Worm (Caenorhabditis elegans): ENCODE measurements around the gene egas-4.
A peak's percentile ranks its signal among the peaks of the same experiment; 100 is the strongest.

egas-4 gene

ce11 chrIV:7506711-7507110 is 9.1 kb upstream of the egas-4 start:
- no peak for TF ChIP-seq lsy-2 (tag; optimal IDR thresholded peaks at IDR 0.05)

ce11 chrIV:7505866-7506488 is 8.3 kb upstream of the egas-4 start:
- TF ChIP-seq ama-1 (optimal IDR thresholded peaks at IDR 0.05) (peak; percentile 78), nhr-129 (tag; optimal IDR thresholded peaks at IDR 0.05) (peak; percentile 74), sma-9 (GFP tag; optimal IDR thresholded peaks at IDR 0.05) (peak; percentile 66), sma-9 (tag; optimal IDR thresholded peaks at IDR 0.05) (no peak), nhr-6 (tag; optimal IDR thresholded peaks at IDR 0.05) (peak; percentile 53), lsy-2 (tag; optimal IDR thresholded peaks at IDR 0.05) (peak in 1 of 2 experiments; percentile 33), C34F6.9 (tag; optimal IDR thresholded peaks at IDR 0.05) (no peak), unc-39 (tag; optimal IDR thresholded peaks at IDR 0.05) (no peak), mbf-1 (tag; optimal IDR thresholded peaks at IDR 0.05) (no peak), ztf-4 (tag; optimal IDR thresholded peaks at IDR 0.05) (peak; percentile 12), Y55F3AM.14 (GFP tag; optimal IDR thresholded peaks at IDR 0.05) (no peak), sma-3 (GFP tag; optimal IDR thresholded peaks at IDR 0.05) (peak; percentile 30), dmd-4 (tag; optimal IDR thresholded peaks at IDR 0.05) (no peak), R02D3.7 (tag; optimal IDR thresholded peaks at IDR 0.05) (no peak), lin-13 (GFP tag; optimal IDR thresholded peaks at IDR 0.05) (peak; percentile 13), fos-1 (tag; optimal IDR thresholded peaks at IDR 0.05) (peak; percentile 14), nhr-25 (tag; optimal IDR thresholded peaks at IDR 0.05) (peak; percentile 23), ZK546.5 (tag; optimal IDR thresholded peaks at IDR 0.05) (no peak)

- TF ChIP-seq ZK546.5 (tag; optimal IDR thresholded peaks at IDR 0.05): no peak
- no peak for TF ChIP-seq unc-39 (tag; optimal IDR thresholded peaks at IDR 0.05)
- TF ChIP-seq dmd-4 (tag; optimal IDR thresholded peaks at IDR 0.05): no peak
- TF ChIP-seq snpc-4 (tag; optimal IDR thresholded peaks at IDR 0.05): no peak
Measured at ce11 chrIV:7503322-7503721, 5.7 kb upstream of the egas-4 start, which contains the start of gene glt-6. TSS of gene glt-6 (plus strand) at chrIV:7503622.

- TF ChIP-seq snpc-4 (tag; optimal IDR thresholded peaks at IDR 0.05) (no peak), ztf-1 (GFP tag; conservative IDR thresholded peaks at IDR 0.05) (no peak), ama-1 (optimal IDR thresholded peaks at IDR 0.05) (no peak), unc-39 (tag; optimal IDR thresholded peaks at IDR 0.05) (no peak), nhr-129 (tag; optimal IDR thresholded peaks at IDR 0.05) (no peak)
Measured at ce11 chrIV:7501337-7501736, 3.7 kb upstream of the egas-4 start, which contains the start of gene F55G1.15. TSS of gene F55G1.15 (minus strand) at chrIV:7501437.

ce11 chrIV:7500924-7501323 is 3.3 kb upstream of the egas-4 start:
- TF ChIP-seq aly-2 (tag; optimal IDR thresholded peaks at IDR 0.05) (no peak), blmp-1 (tag; optimal IDR thresholded peaks at IDR 0.05; ENCODE audit: insufficient read depth) (no peak), snpc-4 (tag; optimal IDR thresholded peaks at IDR 0.05) (no peak)

ce11 chrIV:7499302-7499701 is 1.7 kb upstream of the egas-4 start:
- no peak for TF ChIP-seq nhr-6 (tag; optimal IDR thresholded peaks at IDR 0.05)
- TF ChIP-seq snpc-4 (tag; optimal IDR thresholded peaks at IDR 0.05): peak; percentile 67

ce11 chrIV:7497205-7497604 is 445 bp downstream of the egas-4 start:
- TF ChIP-seq sma-9 (GFP tag; optimal IDR thresholded peaks at IDR 0.05) (peak; percentile 43), sma-9 (tag; optimal IDR thresholded peaks at IDR 0.05) (no peak), egl-27 (tag; optimal IDR thresholded peaks at IDR 0.05) (no peak), fos-1 (tag; optimal IDR thresholded peaks at IDR 0.05) (peak; percentile 39), sma-3 (GFP tag; optimal IDR thresholded peaks at IDR 0.05) (no peak)

- TF ChIP-seq blmp-1 (tag; optimal IDR thresholded peaks at IDR 0.05; ENCODE audit: insufficient read depth) (no peak), ztf-4 (tag; optimal IDR thresholded peaks at IDR 0.05) (no peak)
Measured at ce11 chrIV:7491464-7491863, 6.2 kb downstream of the egas-4 start, which contains the start of gene F55G1.1. TSS of gene F55G1.1 (plus strand) at chrIV:7491764.

- TF ChIP-seq mdl-1 (tag; optimal IDR thresholded peaks at IDR 0.05) (no peak), Y55F3AM.14 (GFP tag; optimal IDR thresholded peaks at IDR 0.05) (no peak), ama-1 (optimal IDR thresholded peaks at IDR 0.05) (no peak)
Measured at ce11 chrIV:7488457-7488783, 9.2 kb downstream of the egas-4 start.
